In genomic region chr3R:6410412-6411225, dm6 we compare ENCODE assay signal across 1 fruit fly cellular context.
TF ChIP-seq lines count a peak whose summit lies in the region.

No protein-coding gene starts in this region.

TF ChIP-seq in whole organism, embryonic, 481 proteins besides CTCF, POLR2A, EP300 and RAD21 (continued from another document and continues in another):
- peak; percentile 88 for TF ChIP-seq CG12219 (GFP tag; optimal IDR thresholded peaks at IDR 0.05; lab: Kevin White, UChicago)
- peak; percentile 23 for TF ChIP-seq Kr (GFP tag; optimal IDR thresholded peaks at IDR 0.05; lab: Kevin White, UChicago)
- TF ChIP-seq ac (GFP tag; optimal IDR thresholded peaks at IDR 0.05; lab: Kevin White, UChicago) = peak; percentile 3
- TF ChIP-seq bbx (GFP tag; IDR thresholded peaks at IDR 0.05; lab: Robert Waterston, UW; ENCODE audit: partially characterized antibody) = no peak
- peak; percentile 68 for TF ChIP-seq jumu (GFP tag; optimal IDR thresholded peaks at IDR 0.05; lab: Kevin White, UChicago)
- peak; percentile 61; the same call in 1 of the 2 replicates for TF ChIP-seq Awh (GFP tag; IDR thresholded peaks at IDR 0.05; lab: Robert Waterston, UW)
- peak; percentile 63 for TF ChIP-seq vvl (GFP tag; IDR thresholded peaks at IDR 0.05; lab: Robert Waterston, UW)
- peak; percentile 48 for TF ChIP-seq H2.0 (GFP tag; IDR thresholded peaks at IDR 0.05; lab: Robert Waterston, UW)
- peak; percentile 77 for TF ChIP-seq CG5180 (GFP tag; optimal IDR thresholded peaks at IDR 0.05; lab: Kevin White, UChicago)
- peak; percentile 90 for TF ChIP-seq Med (GFP tag; lab: Kevin White, UChicago)
- no peak for TF ChIP-seq cad (GFP tag; optimal IDR thresholded peaks at IDR 0.05; lab: Kevin White, UChicago)
- no peak for TF ChIP-seq CG16813 (GFP tag; IDR thresholded peaks at IDR 0.05; lab: Robert Waterston, UW; ENCODE audit: partially characterized antibody)
- no peak; the same call in 2 of the 3 replicates for TF ChIP-seq CG6175 (GFP tag; IDR thresholded peaks at IDR 0.05; lab: Robert Waterston, UW)
- peak; percentile 49; the same call in 1 of the 2 replicates for TF ChIP-seq ssp (GFP tag; IDR thresholded peaks at IDR 0.05; lab: Robert Waterston, UW)
- peak; percentile 76 for TF ChIP-seq Lhr (GFP tag; optimal IDR thresholded peaks at IDR 0.05; lab: Kevin White, UChicago)
- TF ChIP-seq CG4282 (GFP tag; optimal IDR thresholded peaks at IDR 0.05; lab: Kevin White, UChicago) = no peak
- TF ChIP-seq wek (GFP tag; optimal IDR thresholded peaks at IDR 0.05; lab: Kevin White, UChicago) = no peak
- no peak for TF ChIP-seq HLHmδ (GFP tag; optimal IDR thresholded peaks at IDR 0.05; lab: Kevin White, UChicago)
- peak; percentile 81 for TF ChIP-seq Six4 (GFP tag; optimal IDR thresholded peaks at IDR 0.05; lab: Kevin White, UChicago)
- TF ChIP-seq usp (GFP tag; optimal IDR thresholded peaks at IDR 0.05; lab: Kevin White, UChicago) = no peak
- TF ChIP-seq scrt (GFP tag; optimal IDR thresholded peaks at IDR 0.05; lab: Kevin White, UChicago) = peak; percentile 83
- TF ChIP-seq rib (GFP tag; IDR thresholded peaks at IDR 0.05; lab: Robert Waterston, UW) = no peak
- TF ChIP-seq Eip74EF (GFP tag; optimal IDR thresholded peaks at IDR 0.05; lab: Kevin White, UChicago) = peak in 1 of 2 experiments; percentile 95
- peak; percentile 92 for TF ChIP-seq CG12104 (GFP tag; optimal IDR thresholded peaks at IDR 0.05; lab: Kevin White, UChicago)
- TF ChIP-seq Sry-δ (GFP tag; optimal IDR thresholded peaks at IDR 0.05; lab: Kevin White, UChicago) = peak; percentile 30
- peak; percentile 56 for TF ChIP-seq CG7372 (GFP tag; IDR thresholded peaks at IDR 0.05; lab: Robert Waterston, UW)
- TF ChIP-seq CG14441 (GFP tag; IDR thresholded peaks at IDR 0.05; lab: Robert Waterston, UW) = 0 out of 2 replicates have a peak, but pooled peaks have one; percentile 46
- no peak for TF ChIP-seq nerfin-2 (GFP tag; IDR thresholded peaks at IDR 0.05; lab: Robert Waterston, UW; ENCODE audit: partially characterized antibody)
- peak; percentile 51 for TF ChIP-seq ap (GFP tag; IDR thresholded peaks at IDR 0.05; lab: Robert Waterston, UW)
- 0 out of 2 replicates have a peak, but pooled peaks have one; percentile 36 for TF ChIP-seq CG11085 (GFP tag; IDR thresholded peaks at IDR 0.05; lab: Robert Waterston, UW)
- TF ChIP-seq Oaz (GFP tag; IDR thresholded peaks at IDR 0.05; lab: Robert Waterston, UW) = no peak
- peak; percentile 81 for TF ChIP-seq CG30431 (GFP tag; optimal IDR thresholded peaks at IDR 0.05; lab: Kevin White, UChicago)
- peak; percentile 61; the same call in 1 of the 3 replicates for TF ChIP-seq jigr1 (GFP tag; IDR thresholded peaks at IDR 0.05; lab: Robert Waterston, UW)
- peak in 1 of 2 experiments; percentile 88 for TF ChIP-seq Hr78 (GFP tag; optimal IDR thresholded peaks at IDR 0.05; lab: Kevin White, UChicago)
- peak; percentile 65 for TF ChIP-seq vfl (GFP tag; optimal IDR thresholded peaks at IDR 0.05; lab: Kevin White, UChicago)
- peak; percentile 89 for TF ChIP-seq CG4424 (GFP tag; optimal IDR thresholded peaks at IDR 0.05; lab: Kevin White, UChicago)
- TF ChIP-seq bcd (GFP tag; optimal IDR thresholded peaks at IDR 0.05; lab: Kevin White, UChicago) = peak; percentile 88
- peak; percentile 60 for TF ChIP-seq pros (GFP tag; optimal IDR thresholded peaks at IDR 0.05; lab: Kevin White, UChicago)
- peak in 1 of 2 experiments; percentile 56 for TF ChIP-seq crp (GFP tag; optimal IDR thresholded peaks at IDR 0.05; lab: Kevin White, UChicago)
- peak; percentile 49 for TF ChIP-seq CG10431 (GFP tag; optimal IDR thresholded peaks at IDR 0.05; lab: Kevin White, UChicago)
- TF ChIP-seq CG13296 (GFP tag; optimal IDR thresholded peaks at IDR 0.05; lab: Kevin White, UChicago) = peak; percentile 87
- TF ChIP-seq kah (GFP tag; optimal IDR thresholded peaks at IDR 0.05; lab: Kevin White, UChicago) = peak; percentile 61
- TF ChIP-seq CG1529 (GFP tag; optimal IDR thresholded peaks at IDR 0.05; lab: Kevin White, UChicago) = peak; percentile 84
- TF ChIP-seq CG7839 (tag; optimal IDR thresholded peaks at IDR 0.05; lab: Kevin White, UChicago) = peak; percentile 94
- TF ChIP-seq bowl (GFP tag; IDR thresholded peaks at IDR 0.05; lab: Robert Waterston, UW) = no peak
- peak; percentile 51 for TF ChIP-seq CG7987 (GFP tag; optimal IDR thresholded peaks at IDR 0.05; lab: Kevin White, UChicago)
- TF ChIP-seq CG31441 (GFP tag; IDR thresholded peaks at IDR 0.05; lab: Robert Waterston, UW) = peak; percentile 92
- peak; percentile 80 for TF ChIP-seq CG6683 (GFP tag; optimal IDR thresholded peaks at IDR 0.05; lab: Kevin White, UChicago)
- TF ChIP-seq CG8359 (GFP tag; optimal IDR thresholded peaks at IDR 0.05; lab: Kevin White, UChicago; ENCODE audit: borderline replicate concordance) = peak; percentile 66
- TF ChIP-seq CG3838 (GFP tag; optimal IDR thresholded peaks at IDR 0.05; lab: Kevin White, UChicago) = peak; percentile 75
- TF ChIP-seq Xbp1 (GFP tag; optimal IDR thresholded peaks at IDR 0.05; lab: Kevin White, UChicago) = peak; percentile 89
- 0 out of 3 replicates have a peak, but pooled peaks have one; percentile 49 for TF ChIP-seq CG2889 (GFP tag; IDR thresholded peaks at IDR 0.05; lab: Robert Waterston, UW)
- peak; percentile 79 for TF ChIP-seq Chrac-16 (GFP tag; optimal IDR thresholded peaks at IDR 0.05; lab: Kevin White, UChicago)
- TF ChIP-seq CG13123 (GFP tag; optimal IDR thresholded peaks at IDR 0.05; lab: Kevin White, UChicago) = no peak
- TF ChIP-seq Mrtf (GFP tag; IDR thresholded peaks at IDR 0.05; lab: Robert Waterston, UW) = peak; percentile 66; the same call in 1 of the 3 replicates
- peak in 1 of 2 experiments; percentile 52 for TF ChIP-seq insv (GFP tag; optimal IDR thresholded peaks at IDR 0.05; lab: Kevin White, UChicago)
- peak; percentile 72 for TF ChIP-seq CG31388 (GFP tag; optimal IDR thresholded peaks at IDR 0.05; lab: Kevin White, UChicago)
- TF ChIP-seq row (GFP tag; IDR thresholded peaks at IDR 0.05; lab: Robert Waterston, UW) = peak; percentile 87
- TF ChIP-seq odd (GFP tag; optimal IDR thresholded peaks at IDR 0.05; lab: Kevin White, UChicago) = peak; percentile 81
- TF ChIP-seq CG12942 (GFP tag; optimal IDR thresholded peaks at IDR 0.05; lab: Kevin White, UChicago) = peak; percentile 45
- TF ChIP-seq zfh2 (GFP tag; optimal IDR thresholded peaks at IDR 0.05; lab: Kevin White, UChicago) = peak; percentile 82
- peak; percentile 89 for TF ChIP-seq CG15269 (tag; optimal IDR thresholded peaks at IDR 0.05; lab: Kevin White, UChicago)
- peak; percentile 85 for TF ChIP-seq Atf-2 (GFP tag; optimal IDR thresholded peaks at IDR 0.05; lab: Kevin White, UChicago)
- TF ChIP-seq CG17829 (tag; optimal IDR thresholded peaks at IDR 0.05; lab: Kevin White, UChicago) = peak; percentile 88
- peak in 1 of 2 experiments; percentile 98 for TF ChIP-seq eve (GFP tag; optimal IDR thresholded peaks at IDR 0.05; lab: Kevin White, UChicago)
- TF ChIP-seq CG14710 (tag; optimal IDR thresholded peaks at IDR 0.05; lab: Kevin White, UChicago) = peak; percentile 88
- peak; percentile 88 for TF ChIP-seq Sox102F (GFP tag; optimal IDR thresholded peaks at IDR 0.05; lab: Kevin White, UChicago)
- TF ChIP-seq exex (tag; optimal IDR thresholded peaks at IDR 0.05; lab: Kevin White, UChicago) = peak; percentile 47
- TF ChIP-seq C15 (GFP tag; IDR thresholded peaks at IDR 0.05; lab: Robert Waterston, UW) = no peak
- TF ChIP-seq HmgZ (tag; optimal IDR thresholded peaks at IDR 0.05; lab: Kevin White, UChicago) = peak; percentile 85
- TF ChIP-seq Trl (optimal IDR thresholded peaks at IDR 0.05; lab: Kevin White, UChicago) = peak; percentile 69 to 87
- peak; percentile 44 for TF ChIP-seq Trl (GFP tag; optimal IDR thresholded peaks at IDR 0.05; lab: Kevin White, UChicago)
- peak; percentile 40 for TF ChIP-seq CG8089 (GFP tag; optimal IDR thresholded peaks at IDR 0.05; lab: Kevin White, UChicago)
- peak; percentile 83 for TF ChIP-seq Camta (GFP tag; optimal IDR thresholded peaks at IDR 0.05; lab: Kevin White, UChicago)
- 0 out of 2 replicates have a peak, but pooled peaks have one; percentile 6 for TF ChIP-seq gt (GFP tag; IDR thresholded peaks at IDR 0.05; lab: Robert Waterston, UW)
- TF ChIP-seq CG6765 (GFP tag; optimal IDR thresholded peaks at IDR 0.05; lab: Kevin White, UChicago) = peak; percentile 71
- TF ChIP-seq chinmo (GFP tag; IDR thresholded peaks at IDR 0.05; lab: Robert Waterston, UW; ENCODE audit: partially characterized antibody) = peak; percentile 75; the same call in 2 of the 4 replicates
- TF ChIP-seq sug (tag; optimal IDR thresholded peaks at IDR 0.05; lab: Kevin White, UChicago) = peak; percentile 83
- peak; percentile 72 for TF ChIP-seq CG32532 (GFP tag; IDR thresholded peaks at IDR 0.05; lab: Robert Waterston, UW)
- TF ChIP-seq tio (GFP tag; optimal IDR thresholded peaks at IDR 0.05; lab: Kevin White, UChicago) = peak; percentile 91
- TF ChIP-seq gsb (GFP tag; IDR thresholded peaks at IDR 0.05; lab: Robert Waterston, UW) = 0 out of 2 replicates have a peak, but pooled peaks have one; percentile 50
- TF ChIP-seq ato (GFP tag; IDR thresholded peaks at IDR 0.05; lab: Robert Waterston, UW; ENCODE audit: partially characterized antibody) = no peak
- TF ChIP-seq croc (GFP tag; conservative IDR thresholded peaks at IDR 0.05; lab: Robert Waterston, UW) = peak; percentile 64
- no peak for TF ChIP-seq CG8478 (optimal IDR thresholded peaks at IDR 0.05; lab: Kevin White, UChicago)
- peak; percentile 18 for TF ChIP-seq cg (GFP tag; optimal IDR thresholded peaks at IDR 0.05; lab: Kevin White, UChicago)
- peak; percentile 46; the same call in 1 of the 3 replicates for TF ChIP-seq CG14050 (GFP tag; IDR thresholded peaks at IDR 0.05; lab: Robert Waterston, UW)
- peak; percentile 84 for TF ChIP-seq CG4854 (GFP tag; optimal IDR thresholded peaks at IDR 0.05; lab: Kevin White, UChicago)
- peak; percentile 89 for TF ChIP-seq az2 (GFP tag; optimal IDR thresholded peaks at IDR 0.05; lab: Kevin White, UChicago)
- TF ChIP-seq vnd (GFP tag; IDR thresholded peaks at IDR 0.05; lab: Robert Waterston, UW; ENCODE audit: partially characterized antibody) = no peak
- TF ChIP-seq dati (GFP tag; IDR thresholded peaks at IDR 0.05; lab: Robert Waterston, UW) = no peak
- peak; percentile 96 for TF ChIP-seq CG11696 (GFP tag; IDR thresholded peaks at IDR 0.05; lab: Robert Waterston, UW)
- TF ChIP-seq Hey (tag; optimal IDR thresholded peaks at IDR 0.05; lab: Kevin White, UChicago) = peak; percentile 27
- peak; percentile 79 for TF ChIP-seq tin (GFP tag; optimal IDR thresholded peaks at IDR 0.05; lab: Kevin White, UChicago)
- TF ChIP-seq CG1024 (GFP tag; IDR thresholded peaks at IDR 0.05; lab: Robert Waterston, UW) = 0 out of 2 replicates have a peak, but pooled peaks have one; percentile 13
- no peak for TF ChIP-seq dan (GFP tag; IDR thresholded peaks at IDR 0.05; lab: Robert Waterston, UW)
- TF ChIP-seq Mes4 (GFP tag; optimal IDR thresholded peaks at IDR 0.05; lab: Kevin White, UChicago) = peak; percentile 72
- TF ChIP-seq oc (tag; optimal IDR thresholded peaks at IDR 0.05; lab: Kevin White, UChicago) = peak; percentile 36
- no peak; the same call in 1 of the 2 replicates for TF ChIP-seq E2f1 (GFP tag; IDR thresholded peaks at IDR 0.05; lab: Robert Waterston, UW)
- no peak for TF ChIP-seq ash1 (GFP tag; optimal IDR thresholded peaks at IDR 0.05; lab: Kevin White, UChicago)
- TF ChIP-seq sqz (GFP tag; optimal IDR thresholded peaks at IDR 0.05; lab: Kevin White, UChicago) = peak; percentile 77
- peak; percentile 90 for TF ChIP-seq lilli (GFP tag; optimal IDR thresholded peaks at IDR 0.05; lab: Kevin White, UChicago)
- TF ChIP-seq slbo (GFP tag; IDR thresholded peaks at IDR 0.05; lab: Robert Waterston, UW) = peak; percentile 75
- no peak for TF ChIP-seq sna (GFP tag; IDR thresholded peaks at IDR 0.05; lab: Robert Waterston, UW; ENCODE audit: partially characterized antibody)
- peak; percentile 46 for TF ChIP-seq CG9876 (GFP tag; optimal IDR thresholded peaks at IDR 0.05; lab: Kevin White, UChicago)
- TF ChIP-seq Sox100B (GFP tag; optimal IDR thresholded peaks at IDR 0.05; lab: Kevin White, UChicago) = peak; percentile 95
- TF ChIP-seq NfI (GFP tag; optimal IDR thresholded peaks at IDR 0.05; lab: Kevin White, UChicago) = peak; percentile 87
- TF ChIP-seq CG18476 (GFP tag; optimal IDR thresholded peaks at IDR 0.05; lab: Kevin White, UChicago) = peak; percentile 80
- TF ChIP-seq CG4617 (GFP tag; optimal IDR thresholded peaks at IDR 0.05; lab: Kevin White, UChicago; ENCODE audit: borderline replicate concordance) = no peak
- TF ChIP-seq zf30C (GFP tag; optimal IDR thresholded peaks at IDR 0.05; lab: Kevin White, UChicago) = no peak
- peak; percentile 82 for TF ChIP-seq gcm (GFP tag; optimal IDR thresholded peaks at IDR 0.05; lab: Kevin White, UChicago)
- peak; percentile 36; the same call in 1 of the 2 replicates for TF ChIP-seq CG4404 (GFP tag; IDR thresholded peaks at IDR 0.05; lab: Robert Waterston, UW)
- peak; percentile 32 for TF ChIP-seq B-H2 (GFP tag; optimal IDR thresholded peaks at IDR 0.05; lab: Kevin White, UChicago)
- TF ChIP-seq CG10366 (GFP tag; IDR thresholded peaks at IDR 0.05; lab: Robert Waterston, UW) = peak; percentile 58; the same call in 1 of the 2 replicates
- peak; percentile 16; the same call in 1 of the 2 replicates for TF ChIP-seq CG13287 (GFP tag; IDR thresholded peaks at IDR 0.05; lab: Robert Waterston, UW; ENCODE audit: partially characterized antibody)
- peak; percentile 72 for TF ChIP-seq fu2 (GFP tag; optimal IDR thresholded peaks at IDR 0.05; lab: Kevin White, UChicago)
- TF ChIP-seq hb (GFP tag; IDR thresholded peaks at IDR 0.05; lab: Robert Waterston, UW; ENCODE audit: partially characterized antibody) = no peak
- peak; percentile 45 for TF ChIP-seq E2f2 (GFP tag; IDR thresholded peaks at IDR 0.05; lab: Robert Waterston, UW)
- TF ChIP-seq wor (GFP tag; IDR thresholded peaks at IDR 0.05; lab: Robert Waterston, UW) = peak; percentile 71
- no peak for TF ChIP-seq Sin3A (optimal IDR thresholded peaks at IDR 0.05; lab: Kevin White, UChicago)
- TF ChIP-seq Oli (tag; optimal IDR thresholded peaks at IDR 0.05; lab: Kevin White, UChicago) = peak; percentile 95
- TF ChIP-seq Hmr (GFP tag; optimal IDR thresholded peaks at IDR 0.05; lab: Kevin White, UChicago) = peak; percentile 88
- peak; percentile 10 for TF ChIP-seq CG10565 (GFP tag; optimal IDR thresholded peaks at IDR 0.05; lab: Kevin White, UChicago)
- peak; percentile 54 for TF ChIP-seq gro (GFP tag; optimal IDR thresholded peaks at IDR 0.05; lab: Kevin White, UChicago)
- TF ChIP-seq cato (GFP tag; optimal IDR thresholded peaks at IDR 0.05; lab: Kevin White, UChicago; ENCODE audit: borderline replicate concordance) = peak; percentile 79
- TF ChIP-seq CG10979 (tag; optimal IDR thresholded peaks at IDR 0.05; lab: Kevin White, UChicago) = peak; percentile 89
- TF ChIP-seq H15 (GFP tag; IDR thresholded peaks at IDR 0.05; lab: Robert Waterston, UW) = peak; percentile 45; the same call in 2 of the 3 replicates
